Worm (Caenorhabditis elegans) whole organism, early embryonic: ENCODE data around the gene F27D9.7.

ENCODE experiments used
- ama-1 ChIP-seq: fragments of 150-350 bp; optimal IDR thresholded peaks from 2 replicates; lab custom pipeline; 2014
- pes-1 ChIP-seq: fragments of 200-800 bp; sonication (Bioruptor generic); IDR thresholded peaks from 2 replicates; pipeline ENCODE4 v1.3.6; 2022; ENCODE audit warnings: missing genetic modification reagents, missing genetic modification characterization, missing compliant biosample characterization

ce11 chrX:7678437-7679139, 8.0 kb upstream of the F27D9.7 start:
- TF ChIP-seq ama-1 (lab: Kevin White, UChicago) (no peak), pes-1 (GFP tag; lab: Robert Waterston, UW) (no peak)
